Fruit fly (Drosophila melanogaster): ENCODE data around the gene Usp30.

- TF ChIP-seq psq (optimal IDR thresholded peaks at IDR 0.05) = no peak
- TF ChIP-seq Dll (optimal IDR thresholded peaks at IDR 0.05) = no peak
- TF ChIP-seq EcR (GFP tag; optimal IDR thresholded peaks at IDR 0.05) = no peak
- no peak for TF ChIP-seq pan (optimal IDR thresholded peaks at IDR 0.05)
- TF ChIP-seq usp (GFP tag; optimal IDR thresholded peaks at IDR 0.05) = no peak
These were observed 39.9 kb downstream of the Usp30 start for dm6 chrX:5839737-5840136.

Data from whole organism.